Worm (Caenorhabditis elegans) whole organism, L3 larva: ENCODE data around the gene K11E4.6.

Experiments used
- ama-1 ChIP-seq: fragments of 150-350 bp; optimal IDR thresholded peaks from 2 replicates; lab custom pipeline; 2018
- elt-3 ChIP-seq, 3 experiments: fragments of 150-350 bp in 1 of 3; sonication (generic microtip) in 2 of 3; optimal IDR thresholded peaks; 2 replicates in 2 of 3; 4 replicates in 1 of 3; lab custom pipeline; 2014 to 2017; ENCODE audit warnings: missing biosample characterization in 3 of 3, missing genetic modification characterization in 3 of 3
- lin-15B ChIP-seq: fragments of 150-350 bp; optimal IDR thresholded peaks from 2 replicates; lab custom pipeline; 2014; ENCODE audit warnings: missing biosample characterization, missing genetic modification characterization
- lsy-12 ChIP-seq: sonication (generic microtip); optimal IDR thresholded peaks from 2 replicates; lab custom pipeline; 2016; ENCODE audit warnings: mild to moderate bottlenecking, missing genetic modification characterization, missing compliant biosample characterization
- nhr-11 ChIP-seq: fragments of 150-350 bp; optimal IDR thresholded peaks from 2 replicates; lab custom pipeline; 2014; ENCODE audit warnings: missing biosample characterization, missing genetic modification characterization
- skn-1 ChIP-seq: fragments of 150-350 bp; optimal IDR thresholded peaks from 2 replicates; lab custom pipeline; 2014; ENCODE audit warnings: missing biosample characterization, missing genetic modification characterization
- snpc-4 ChIP-seq: fragments of 150-350 bp; optimal IDR thresholded peaks from 2 replicates; lab custom pipeline; 2014; ENCODE audit warnings: missing biosample characterization, missing genetic modification characterization

DNA sequence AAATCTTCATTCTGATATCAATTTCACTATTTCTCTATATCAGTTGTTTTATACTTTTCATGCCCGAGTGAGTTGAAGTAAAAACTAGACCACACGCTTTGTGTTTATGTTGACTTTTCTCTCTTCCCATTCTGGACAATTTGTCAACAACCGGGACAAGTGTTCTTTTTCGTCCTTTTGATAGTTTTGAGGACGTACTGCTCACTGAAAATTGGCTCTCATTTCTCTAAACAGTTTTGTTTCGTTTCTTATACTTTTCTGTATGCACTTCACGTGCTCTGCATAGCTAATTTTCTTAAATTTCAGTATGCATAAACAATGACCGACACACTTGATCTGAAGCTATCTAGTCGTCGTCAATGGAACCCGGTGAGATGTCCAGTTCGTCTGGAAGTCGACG lies 36.8 kb upstream of the K11E4.6 start, which contains the start of gene adm-2:
- TF ChIP-seq lin-15B (tag; lab: Kevin White, UChicago) (no peak), nhr-11 (tag; lab: Kevin White, UChicago) (no peak), ama-1 (lab: Kevin White, UChicago) (no peak), lsy-12 (tag; lab: Kevin White, UChicago) (no peak), snpc-4 (no peak), skn-1 (tag; lab: Kevin White, UChicago) (no peak), elt-3 (tag; optimal IDR thresholded peaks at IDR 0.05; lab: Kevin White, UChicago) (no peak)
